Worm (Caenorhabditis elegans) whole organism, L3 larva: Measurements from ENCODE around the gene R05C11.2.
"Not testable (repeated sequence)": the region's sequence is repeated elsewhere in the genome, so short reads cannot be mapped to it uniquely, and the experiment has no call there.

Source experiments
- R02D3.7 ChIP-seq: fragments of 150-350 bp; optimal IDR thresholded peaks from 2 replicates; lab custom pipeline; 2014; ENCODE audit warnings: missing biosample characterization, missing genetic modification characterization
- ZK546.5 ChIP-seq: sonication (generic microtip); optimal IDR thresholded peaks from 2 replicates; lab custom pipeline; 2017; ENCODE audit warnings: missing biosample characterization, missing genetic modification characterization
- aly-2 ChIP-seq: fragments of 150-350 bp; optimal IDR thresholded peaks from 2 replicates; lab custom pipeline; 2014; ENCODE audit warnings: missing biosample characterization, missing genetic modification characterization
- ama-1 ChIP-seq: fragments of 150-350 bp; optimal IDR thresholded peaks from 2 replicates; lab custom pipeline; 2018
- ceh-16 ChIP-seq: sonication (generic microtip); optimal IDR thresholded peaks from 2 replicates; lab custom pipeline; 2017; ENCODE audit warnings: missing biosample characterization, missing genetic modification characterization
- ceh-28 ChIP-seq: fragments of 150-350 bp; optimal IDR thresholded peaks from 2 replicates; lab custom pipeline; 2014; ENCODE audit warnings: missing biosample characterization, missing genetic modification reagents, missing genetic modification characterization
- ceh-82 ChIP-seq: fragments of 150-350 bp; optimal IDR thresholded peaks from 2 replicates; lab custom pipeline; 2014; ENCODE audit warnings: missing biosample characterization, missing genetic modification characterization
- ceh-9 ChIP-seq: sonication (generic microtip); optimal IDR thresholded peaks from 2 replicates; lab custom pipeline; 2018; ENCODE audit warnings: missing biosample characterization, missing genetic modification characterization
- daf-12 ChIP-seq: fragments of 150-350 bp; optimal IDR thresholded peaks from 2 replicates; lab custom pipeline; 2014; ENCODE audit warnings: missing biosample characterization, missing genetic modification reagents, missing genetic modification characterization
- egl-27 ChIP-seq: sonication (generic microtip); optimal IDR thresholded peaks from 4 replicates; lab custom pipeline; 2017; ENCODE audit warnings: missing biosample characterization, missing genetic modification reagents, missing genetic modification characterization
- egl-5 ChIP-seq: fragments of 150-350 bp; optimal IDR thresholded peaks from 2 replicates; lab custom pipeline; 2017; ENCODE audit warnings: missing biosample characterization, missing genetic modification reagents, missing genetic modification characterization, inconsistent platforms
- elt-1 ChIP-seq: fragments of 150-350 bp; optimal IDR thresholded peaks from 2 replicates; lab custom pipeline; 2014; ENCODE audit warnings: missing biosample characterization, missing genetic modification characterization
- elt-2 ChIP-seq: sonication (generic microtip); optimal IDR thresholded peaks from 2 replicates; lab custom pipeline; 2016; ENCODE audit warnings: missing genetic modification reagents, mild to moderate bottlenecking, missing genetic modification characterization, missing compliant biosample characterization
- elt-3 ChIP-seq, 3 experiments: fragments of 150-350 bp in 1 of 3; sonication (generic microtip) in 2 of 3; optimal IDR thresholded peaks; 2 replicates in 2 of 3; 4 replicates in 1 of 3; lab custom pipeline; 2014 to 2017; ENCODE audit warnings: missing biosample characterization in 3 of 3, missing genetic modification characterization in 3 of 3
- eor-1 ChIP-seq, 2 experiments: fragments of 150-350 bp; optimal IDR thresholded peaks; 2 replicates each; lab custom pipeline; 2014 to 2018; ENCODE audit warnings: missing biosample characterization in 2 of 2, missing genetic modification characterization in 2 of 2
- fkh-10 ChIP-seq: sonication (generic microtip); optimal IDR thresholded peaks from 2 replicates; lab custom pipeline; 2017; ENCODE audit warnings: missing biosample characterization, missing genetic modification reagents, missing genetic modification characterization
- fkh-2 ChIP-seq: fragments of 150-350 bp; optimal IDR thresholded peaks from 2 replicates; lab custom pipeline; 2014; ENCODE audit warnings: missing biosample characterization, missing genetic modification reagents, missing genetic modification characterization
- fos-1 ChIP-seq: fragments of 150-350 bp; optimal IDR thresholded peaks from 2 replicates; lab custom pipeline; 2014; ENCODE audit warnings: missing biosample characterization, missing genetic modification characterization
- hmg-11 ChIP-seq: sonication (generic microtip); optimal IDR thresholded peaks from 2 replicates; lab custom pipeline; 2016; ENCODE audit warnings: missing genetic modification characterization, missing compliant biosample characterization
- lin-15B ChIP-seq: fragments of 150-350 bp; optimal IDR thresholded peaks from 2 replicates; lab custom pipeline; 2014; ENCODE audit warnings: missing biosample characterization, missing genetic modification characterization
- lin-39 ChIP-seq: fragments of 150-350 bp; optimal IDR thresholded peaks from 2 replicates; lab custom pipeline; 2018; ENCODE audit warnings: missing biosample characterization, missing genetic modification reagents, missing genetic modification characterization
- mdl-1 ChIP-seq: fragments of 150-350 bp; optimal IDR thresholded peaks from 2 replicates; lab custom pipeline; 2014; ENCODE audit warnings: missing biosample characterization, missing genetic modification characterization
- mml-1 ChIP-seq: fragments of 150-350 bp; sonication (generic microtip); optimal IDR thresholded peaks from 3 replicates; lab custom pipeline; 2014; ENCODE audit warnings: missing biosample characterization, missing genetic modification characterization
- nfya-1 ChIP-seq: sonication (generic microtip); optimal IDR thresholded peaks from 2 replicates; lab custom pipeline; 2017; ENCODE audit warnings: missing genetic modification characterization, mild to moderate bottlenecking, missing compliant biosample characterization, antibody characterized with exemption, moderate library complexity; ENCODE audit not compliant: insufficient read depth
- nhr-11 ChIP-seq: fragments of 150-350 bp; optimal IDR thresholded peaks from 2 replicates; lab custom pipeline; 2014; ENCODE audit warnings: missing biosample characterization, missing genetic modification characterization
- nhr-12 ChIP-seq: fragments of 150-350 bp; optimal IDR thresholded peaks from 2 replicates; lab custom pipeline; 2014; ENCODE audit warnings: missing biosample characterization, missing genetic modification characterization
- nhr-23 ChIP-seq: fragments of 150-350 bp; optimal IDR thresholded peaks from 2 replicates; lab custom pipeline; 2014; ENCODE audit warnings: missing biosample characterization, missing genetic modification reagents, missing genetic modification characterization
- nhr-237 ChIP-seq: fragments of 150-350 bp; optimal IDR thresholded peaks from 2 replicates; lab custom pipeline; 2014; ENCODE audit warnings: missing biosample characterization, missing genetic modification characterization
- nhr-25 ChIP-seq: sonication (generic microtip); optimal IDR thresholded peaks from 2 replicates; lab custom pipeline; 2017; ENCODE audit warnings: missing biosample characterization, missing genetic modification characterization
- nhr-28 ChIP-seq: fragments of 150-350 bp; optimal IDR thresholded peaks from 2 replicates; lab custom pipeline; 2014; ENCODE audit warnings: missing biosample characterization, missing genetic modification characterization
- nhr-43 ChIP-seq: sonication (generic microtip); optimal IDR thresholded peaks from 2 replicates; lab custom pipeline; 2016; ENCODE audit warnings: mild to moderate bottlenecking, missing genetic modification characterization, missing compliant biosample characterization; ENCODE audit not compliant: poor library complexity, severe bottlenecking
- nhr-67 ChIP-seq: fragments of 150-350 bp; optimal IDR thresholded peaks from 2 replicates; lab custom pipeline; 2014; ENCODE audit warnings: missing biosample characterization, missing genetic modification characterization
- nhr-76 ChIP-seq: fragments of 150-350 bp; sonication (generic microtip); optimal IDR thresholded peaks from 5 replicates; lab custom pipeline; 2014; ENCODE audit warnings: missing biosample characterization, missing genetic modification characterization
- pha-4 ChIP-seq: fragments of 150-350 bp; optimal IDR thresholded peaks from 2 replicates; lab custom pipeline; 2014; ENCODE audit warnings: missing biosample characterization, missing genetic modification reagents, missing genetic modification characterization
- pqm-1 ChIP-seq: fragments of 150-350 bp; optimal IDR thresholded peaks from 2 replicates; lab custom pipeline; 2017; ENCODE audit warnings: missing biosample characterization, missing genetic modification characterization, inconsistent platforms
- sea-2 ChIP-seq: fragments of 150-350 bp; sonication (generic microtip); optimal IDR thresholded peaks from 4 replicates; lab custom pipeline; 2014; ENCODE audit warnings: missing biosample characterization, missing genetic modification reagents, missing genetic modification characterization
- skn-1 ChIP-seq: fragments of 150-350 bp; optimal IDR thresholded peaks from 2 replicates; lab custom pipeline; 2014; ENCODE audit warnings: missing biosample characterization, missing genetic modification characterization
- snpc-4 ChIP-seq: fragments of 150-350 bp; optimal IDR thresholded peaks from 2 replicates; lab custom pipeline; 2014; ENCODE audit warnings: missing biosample characterization, missing genetic modification characterization
- tbx-2 ChIP-seq: sonication (generic microtip); optimal IDR thresholded peaks from 2 replicates; lab custom pipeline; 2016; ENCODE audit warnings: mild to moderate bottlenecking, missing genetic modification characterization, missing compliant biosample characterization
- unc-39 ChIP-seq: sonication (generic microtip); optimal IDR thresholded peaks from 4 replicates; lab custom pipeline; 2017; ENCODE audit warnings: missing biosample characterization, missing genetic modification characterization
- unc-62 ChIP-seq: fragments of 150-350 bp; sonication (generic microtip); optimal IDR thresholded peaks from 4 replicates; lab custom pipeline; 2014; ENCODE audit warnings: missing biosample characterization, missing genetic modification reagents, missing genetic modification characterization
- zag-1 ChIP-seq: fragments of 150-350 bp; optimal IDR thresholded peaks from 2 replicates; lab custom pipeline; 2014; ENCODE audit warnings: missing biosample characterization, missing genetic modification characterization
- ztf-11 ChIP-seq: fragments of 150-350 bp; optimal IDR thresholded peaks from 2 replicates; lab custom pipeline; 2014; ENCODE audit warnings: missing biosample characterization, missing genetic modification characterization
- ztf-4 ChIP-seq: fragments of 150-350 bp; optimal IDR thresholded peaks from 2 replicates; lab custom pipeline; 2014; ENCODE audit warnings: missing biosample characterization, missing genetic modification characterization

R05C11.2 gene

DNA sequence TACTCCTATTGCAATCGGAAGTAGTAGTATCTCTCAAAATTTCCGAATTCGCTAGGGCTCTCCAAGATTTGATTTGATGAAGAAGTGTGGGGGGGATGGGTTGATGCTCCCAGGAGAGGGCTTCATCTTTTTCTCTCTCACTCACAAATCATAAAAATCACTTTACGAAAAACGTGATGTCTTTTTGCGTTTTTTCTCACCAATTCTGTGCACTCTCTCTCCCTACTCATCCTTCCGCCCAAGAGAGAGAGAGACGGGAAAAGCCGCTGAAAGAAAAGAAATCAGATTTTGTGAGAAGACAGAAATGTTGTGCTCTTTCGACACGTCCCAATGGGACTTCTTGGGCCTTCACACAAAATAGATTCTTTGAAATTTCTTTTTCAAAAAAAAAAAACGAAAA, 5.3 kb downstream of the R05C11.2 start:
- TF ChIP-seq aly-2 (tag; lab: Kevin White, UChicago) (no peak), eor-1 (tag; optimal IDR thresholded peaks at IDR 0.05; lab: Kevin White, UChicago) (no peak), lin-39 (peak; percentile 86), fkh-10 (GFP tag; lab: Kevin White, UChicago) (peak; percentile 75), ceh-16 (tag; lab: Kevin White, UChicago) (no peak), ceh-9 (tag; lab: Kevin White, UChicago) (peak; percentile 16), R02D3.7 (tag; lab: Kevin White, UChicago) (no peak), egl-5 (tag; lab: Kevin White, UChicago) (peak; percentile 15), daf-12 (tag; lab: Kevin White, UChicago) (no peak), tbx-2 (tag; lab: Kevin White, UChicago) (no peak), mdl-1 (tag; lab: Kevin White, UChicago) (no peak), nhr-67 (tag; lab: Kevin White, UChicago) (no peak), unc-62 (GFP tag; lab: Kevin White, UChicago) (no peak), pha-4 (tag; lab: Kevin White, UChicago) (no peak), elt-1 (no peak), nfya-1 (tag; lab: Kevin White, UChicago) (peak; percentile 61), ceh-28 (tag; lab: Kevin White, UChicago) (no peak), egl-27 (tag; lab: Kevin White, UChicago) (no peak), nhr-25 (tag; lab: Kevin White, UChicago) (no peak), pqm-1 (tag; lab: Kevin White, UChicago) (no peak), ceh-82 (no peak), nhr-237 (tag; lab: Kevin White, UChicago) (no peak), sea-2 (GFP tag; lab: Kevin White, UChicago) (no peak), unc-39 (no peak)

DNA sequence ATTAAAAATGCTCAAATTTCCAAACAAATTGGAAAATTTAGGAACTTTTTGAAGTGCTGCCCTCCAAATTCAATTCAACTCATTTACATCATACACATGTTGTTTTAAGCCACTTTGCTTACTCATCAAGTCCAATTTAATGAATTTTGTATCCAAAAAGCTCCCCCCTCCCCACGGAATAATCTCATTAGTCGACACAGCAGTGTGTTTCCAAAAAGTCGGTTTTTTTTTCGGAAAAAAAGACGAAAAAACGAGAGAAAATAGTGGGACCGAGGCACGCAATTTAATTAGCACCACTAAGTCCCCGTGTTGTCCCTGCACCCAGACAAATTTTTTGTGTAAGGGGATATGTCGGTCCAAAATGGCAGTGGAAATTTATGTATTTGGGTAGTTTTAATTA, 6.6 kb downstream of the R05C11.2 start:
- peak; percentile 21 for TF ChIP-seq tbx-2 (tag; lab: Kevin White, UChicago)
- TF ChIP-seq hmg-11 (tag; lab: Kevin White, UChicago): peak; percentile 2
- TF ChIP-seq ztf-4 (tag; lab: Kevin White, UChicago): no peak
- TF ChIP-seq nfya-1 (tag; lab: Kevin White, UChicago): peak; percentile 11
- TF ChIP-seq, all 47 proteins: peak for 3

DNA sequence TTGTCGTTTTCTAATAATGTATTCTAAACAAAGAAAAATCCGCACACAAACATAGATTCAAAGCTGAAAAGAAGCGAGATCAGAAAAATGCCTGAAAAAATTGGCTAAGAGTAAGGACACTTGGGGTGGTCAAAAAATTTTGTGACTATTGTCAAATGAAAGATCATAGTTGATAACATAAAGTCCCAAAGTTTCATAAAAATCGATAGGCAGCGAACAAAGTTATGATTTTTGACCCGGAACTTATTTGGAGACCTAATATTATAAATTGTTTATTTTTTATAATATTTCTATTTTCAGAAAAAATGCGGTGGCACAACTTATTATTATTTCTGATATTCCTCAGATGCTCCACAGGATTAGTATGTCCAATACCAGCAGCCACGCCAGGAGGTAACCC, 7.7 kb downstream of the R05C11.2 start, which contains the start of gene R05C11.4:
Gene R05C11.4, plus strand, starts transcription at position 301 of the 400 bp plus-strand sequence.
- not testable (repeated sequence) for TF ChIP-seq daf-12 (tag; lab: Kevin White, UChicago); unc-39; pqm-1 (tag; lab: Kevin White, UChicago)

DNA sequence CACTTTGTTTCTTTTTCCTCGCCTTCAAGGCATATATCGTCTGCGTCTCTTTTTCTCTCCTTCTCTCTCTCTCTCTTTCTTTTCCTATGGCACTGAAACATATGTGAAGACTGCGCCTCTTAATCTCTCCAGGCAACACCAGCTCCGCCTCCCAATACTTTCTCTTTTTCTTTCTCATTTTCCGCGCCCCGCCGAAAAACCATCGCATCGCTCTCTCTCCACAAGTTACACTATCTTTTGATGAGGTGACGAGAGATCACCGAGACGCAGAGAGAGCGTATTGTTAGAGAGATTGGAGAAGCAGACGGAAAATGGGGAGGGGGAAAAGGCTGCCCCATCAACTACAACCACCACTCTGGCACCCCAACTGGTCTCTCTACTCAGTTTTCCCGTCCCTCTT, 10.1 kb downstream of the R05C11.2 start:
- TF ChIP-seq ztf-11 (tag; lab: Kevin White, UChicago): no peak
- peak; percentile 51 for TF ChIP-seq nhr-43 (tag; lab: Kevin White, UChicago)
- TF ChIP-seq egl-27 (tag; lab: Kevin White, UChicago): no peak
- TF ChIP-seq ceh-28 (tag; lab: Kevin White, UChicago): peak; percentile 57
- no peak for TF ChIP-seq ztf-4 (tag; lab: Kevin White, UChicago)
- peak; percentile 66 for TF ChIP-seq unc-62 (GFP tag; lab: Kevin White, UChicago)
- TF ChIP-seq nhr-76: no peak
- TF ChIP-seq nfya-1 (tag; lab: Kevin White, UChicago): peak; percentile 86
- TF ChIP-seq mdl-1 (tag; lab: Kevin White, UChicago): no peak
- no peak for TF ChIP-seq mml-1 (tag; lab: Kevin White, UChicago)
- TF ChIP-seq ceh-9 (tag; lab: Kevin White, UChicago): no peak
- no peak for TF ChIP-seq nhr-11
- TF ChIP-seq nhr-23 (tag; lab: Kevin White, UChicago): peak; percentile 75
- TF ChIP-seq lin-39: peak; percentile 76
- TF ChIP-seq nhr-28: no peak
- TF ChIP-seq pqm-1 (tag; lab: Kevin White, UChicago): no peak
- TF ChIP-seq snpc-4 (tag; lab: Kevin White, UChicago): peak; percentile 36
- no peak for TF ChIP-seq aly-2 (tag; lab: Kevin White, UChicago)
- peak; percentile 65 for TF ChIP-seq zag-1 (tag; lab: Kevin White, UChicago)
- peak; percentile 83 for TF ChIP-seq hmg-11 (tag; lab: Kevin White, UChicago)
- TF ChIP-seq fkh-2 (tag; lab: Kevin White, UChicago): no peak
- TF ChIP-seq elt-3 (tag; optimal IDR thresholded peaks at IDR 0.05; lab: Kevin White, UChicago): no peak
- TF ChIP-seq nhr-12: no peak
- TF ChIP-seq egl-5 (tag; lab: Kevin White, UChicago): peak; percentile 95
- no peak for TF ChIP-seq unc-39
- peak; percentile 12 for TF ChIP-seq ceh-82
- peak; percentile 11 for TF ChIP-seq skn-1 (tag; lab: Kevin White, UChicago)
- TF ChIP-seq pha-4 (tag; lab: Kevin White, UChicago): peak; percentile 18
- no peak for TF ChIP-seq nhr-67 (tag; lab: Kevin White, UChicago)
- TF ChIP-seq sea-2 (GFP tag; lab: Kevin White, UChicago): peak; percentile 16
- TF ChIP-seq elt-2 (tag; lab: Kevin White, UChicago): no peak
- TF ChIP-seq ama-1 (lab: Kevin White, UChicago): no peak
- peak; percentile 69 for TF ChIP-seq nhr-25 (tag; lab: Kevin White, UChicago)
- peak; percentile 23 for TF ChIP-seq tbx-2 (tag; lab: Kevin White, UChicago)
- peak; percentile 64 for TF ChIP-seq lin-15B (tag; lab: Kevin White, UChicago)
- TF ChIP-seq fos-1 (tag; lab: Kevin White, UChicago): no peak
- peak; percentile 62 for TF ChIP-seq elt-1
- no peak for TF ChIP-seq ZK546.5 (tag; lab: Kevin White, UChicago)
